Fruit fly (Drosophila melanogaster) whole organism, wandering third instar larva: Measurements from ENCODE around the gene NimB1.
A peak's percentile ranks its signal among the peaks of the same experiment; 100 is the strongest.

Experiments
- Abd-B ChIP-seq: fragments of >200 bp; optimal IDR thresholded peaks from 2 replicates; lab custom pipeline; 2017; ENCODE audit warnings: missing biosample characterization, missing genetic modification characterization
- CG32264 ChIP-seq: fragments of 200-800 bp; sonication (Bioruptor generic); optimal IDR thresholded peaks from 2 replicates; lab custom pipeline; 2016; ENCODE audit warnings: missing biosample characterization, missing genetic modification characterization
- Dfd ChIP-seq: fragments of >200 bp; optimal IDR thresholded peaks from 2 replicates; lab custom pipeline; 2017; ENCODE audit warnings: missing biosample characterization, missing genetic modification characterization
- Dif ChIP-seq: fragments of 200-275, 200-300 bp; sonication (Bioruptor generic); optimal IDR thresholded peaks from 2 replicates; lab custom pipeline; 2018; ENCODE audit warnings: missing biosample characterization, missing genetic modification characterization; ENCODE audit not compliant: partially characterized antibody
- GATAd ChIP-seq: sonication (Bioruptor generic); optimal IDR thresholded peaks from 2 replicates; lab custom pipeline; 2016; ENCODE audit warnings: missing biosample characterization, missing genetic modification characterization
- HLH106 ChIP-seq: fragments of 200-800 bp; optimal IDR thresholded peaks from 3 replicates; lab custom pipeline; 2019; ENCODE audit warnings: missing biosample characterization, mild to moderate bottlenecking, missing genetic modification characterization, moderate library complexity
- Hnf4 ChIP-seq: fragments of 200-800 bp; sonication (Bioruptor generic); optimal IDR thresholded peaks from 2 replicates; lab custom pipeline; 2016; ENCODE audit warnings: missing biosample characterization, mild to moderate bottlenecking, missing genetic modification characterization
- Hr78 ChIP-seq: fragments of >200 bp; optimal IDR thresholded peaks from 2 replicates; lab custom pipeline; 2017; ENCODE audit warnings: missing biosample characterization, missing genetic modification characterization
- Hr83 ChIP-seq: fragments of 200-300 bp; sonication (Bioruptor generic); optimal IDR thresholded peaks from 2 replicates; lab custom pipeline; 2016; ENCODE audit warnings: missing biosample characterization, mild to moderate bottlenecking, missing genetic modification characterization, moderate library complexity; ENCODE audit not compliant: poor library complexity, severe bottlenecking
- Jra ChIP-seq: sonication (Bioruptor generic); optimal IDR thresholded peaks from 2 replicates; lab custom pipeline; 2016; ENCODE audit warnings: missing biosample characterization, missing genetic modification characterization
- Mio ChIP-seq: sonication (Bioruptor generic); optimal IDR thresholded peaks from 2 replicates; lab custom pipeline; 2016; ENCODE audit warnings: missing biosample characterization, missing genetic modification characterization
- OdsH ChIP-seq: fragments of 200-800 bp; sonication (Bioruptor generic); optimal IDR thresholded peaks from 2 replicates; lab custom pipeline; 2016; ENCODE audit warnings: missing biosample characterization, mild to moderate bottlenecking, missing genetic modification characterization
- Rel ChIP-seq, 2 experiments: fragments of 200-800 bp; sonication (Bioruptor generic) in 1 of 2; optimal IDR thresholded peaks; 2 replicates in 1 of 2; 3 replicates in 1 of 2; lab custom pipeline; 2016 to 2019; ENCODE audit warnings: mild to moderate bottlenecking in 2 of 2, missing biosample characterization in 2 of 2, missing genetic modification characterization in 2 of 2, moderate library complexity in 1 of 2
- Sp1 ChIP-seq: fragments of 200-800 bp; sonication (Bioruptor generic); optimal IDR thresholded peaks from 3 replicates; lab custom pipeline; 2019; ENCODE audit warnings: missing biosample characterization, mild to moderate bottlenecking, missing genetic modification characterization, moderate library complexity
- br ChIP-seq: fragments of 200-800 bp; sonication (Bioruptor generic); optimal IDR thresholded peaks from 2 replicates; lab custom pipeline; 2016; ENCODE audit warnings: missing biosample characterization, missing genetic modification characterization
- brk ChIP-seq: fragments of 200-800 bp; sonication (Bioruptor generic); optimal IDR thresholded peaks from 2 replicates; lab custom pipeline; 2016; ENCODE audit warnings: missing biosample characterization, mild to moderate bottlenecking, missing genetic modification characterization
- dl ChIP-seq, 2 experiments: fragments of 175-275, 200-275 bp in 1 of 2; fragments of 200-275 bp in 1 of 2; sonication (Bioruptor generic); optimal IDR thresholded peaks; lab custom pipeline; 2018; ENCODE audit warnings: mild to moderate bottlenecking in 2 of 2, missing biosample characterization in 2 of 2, missing genetic modification characterization in 2 of 2, moderate library complexity in 2 of 2; ENCODE audit not compliant: partially characterized antibody in 2 of 2, insufficient read depth in 1 of 2
- ey ChIP-seq: fragments of 200-800 bp; sonication (Bioruptor generic); optimal IDR thresholded peaks from 2 replicates; lab custom pipeline; 2016; ENCODE audit warnings: missing biosample characterization, missing genetic modification characterization
- foxo ChIP-seq, 2 experiments: fragments of 200-800 bp; sonication (Bioruptor generic); optimal IDR thresholded peaks; 2 replicates in 1 of 2; 3 replicates in 1 of 2; lab custom pipeline; 2016 to 2017; ENCODE audit warnings: missing biosample characterization in 2 of 2, missing genetic modification characterization in 2 of 2
- fru ChIP-seq: fragments of 200-800 bp; sonication (Bioruptor generic); optimal IDR thresholded peaks from 3 replicates; lab custom pipeline; 2016; ENCODE audit warnings: missing biosample characterization, mild to moderate bottlenecking, missing genetic modification characterization
- h ChIP-seq: fragments of 200-800 bp; sonication (Bioruptor generic); optimal IDR thresholded peaks from 3 replicates; lab custom pipeline; 2016; ENCODE audit warnings: missing biosample characterization, mild to moderate bottlenecking, missing genetic modification characterization
- jim ChIP-seq: fragments of 175-275, 200-325 bp; sonication (Bioruptor generic); optimal IDR thresholded peaks from 2 replicates; lab custom pipeline; 2016; ENCODE audit warnings: missing biosample characterization, mild to moderate bottlenecking, missing genetic modification characterization
- pan ChIP-seq: fragments of >200 bp; optimal IDR thresholded peaks from 2 replicates; lab custom pipeline; 2017
- psq ChIP-seq: fragments of 200-800 bp; sonication (Bioruptor generic); optimal IDR thresholded peaks from 3 replicates; lab custom pipeline; 2017; ENCODE audit warnings: missing biosample characterization, mild to moderate bottlenecking, missing genetic modification characterization, moderate library complexity
- sv ChIP-seq: fragments of 200-800 bp; sonication (Bioruptor generic); optimal IDR thresholded peaks from 3 replicates; lab custom pipeline; 2016; ENCODE audit warnings: missing biosample characterization, missing genetic modification characterization
- tai ChIP-seq: sonication (Bioruptor generic); optimal IDR thresholded peaks from 2 replicates; lab custom pipeline; 2016; ENCODE audit warnings: missing biosample characterization, missing genetic modification characterization
- usp ChIP-seq: fragments of >200 bp; optimal IDR thresholded peaks from 2 replicates; lab custom pipeline; 2017; ENCODE audit warnings: missing biosample characterization, missing genetic modification characterization
- woc ChIP-seq: sonication (Bioruptor generic); optimal IDR thresholded peaks from 2 replicates; lab custom pipeline; 2016; ENCODE audit warnings: missing biosample characterization, mild to moderate bottlenecking, missing genetic modification characterization

The NimB1 gene

DNA sequence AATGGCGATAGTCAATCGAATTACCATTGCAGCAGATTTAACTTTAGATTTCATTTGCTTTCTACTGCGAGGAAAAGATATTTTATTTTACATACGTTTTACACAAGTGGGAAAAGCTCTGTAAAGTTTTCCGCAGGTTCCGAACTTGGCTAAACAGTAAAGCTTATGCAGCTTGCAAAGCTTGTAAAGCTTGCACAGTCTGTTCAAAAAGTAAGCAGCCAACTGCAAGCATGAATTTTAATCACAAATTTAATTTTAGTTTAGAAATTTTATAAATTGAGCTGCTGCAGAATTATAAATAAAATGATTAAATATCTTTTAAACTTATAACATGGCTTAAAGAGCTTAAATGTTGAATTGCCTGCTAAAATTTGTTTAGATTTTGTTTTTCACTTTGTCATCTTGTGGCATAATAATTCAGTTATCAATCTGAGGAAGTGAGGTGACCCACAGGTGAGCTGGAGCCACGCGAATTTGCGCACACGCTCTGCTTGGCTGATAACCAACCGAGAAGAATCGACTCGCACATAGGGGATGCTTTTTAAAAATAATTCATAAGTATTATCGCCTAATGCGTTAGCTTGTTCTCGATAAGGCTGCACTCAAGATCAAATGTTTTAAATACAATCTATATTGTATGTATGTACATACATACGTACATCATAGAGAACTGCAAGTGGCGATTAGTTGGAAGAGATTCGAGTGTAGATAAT is 48.4 kb downstream of the NimB1 start (continued):
- TF ChIP-seq Dfd (GFP tag; lab: Kevin White, UChicago) (no peak), Hr83 (no peak), Rel (GFP tag; optimal IDR thresholded peaks at IDR 0.05; lab: Kevin White, UChicago) (no peak), Rel (tag; optimal IDR thresholded peaks at IDR 0.05; lab: Kevin White, UChicago) (no peak), tai (GFP tag; lab: Kevin White, UChicago) (no peak), HLH106 (tag; lab: Kevin White, UChicago) (peak; percentile 56), Abd-B (no peak), Hnf4 (GFP tag; lab: Kevin White, UChicago) (peak; percentile 14), Jra (GFP tag; lab: Kevin White, UChicago) (no peak), Hr78 (no peak), psq (no peak), GATAd (GFP tag; lab: Kevin White, UChicago) (no peak), Mio (GFP tag; lab: Kevin White, UChicago) (no peak), pan (lab: Kevin White, UChicago) (no peak), fru (GFP tag; lab: Kevin White, UChicago) (peak; percentile 24), CG32264 (no peak), h (GFP tag; lab: Kevin White, UChicago) (peak; percentile 62), woc (GFP tag; lab: Kevin White, UChicago) (peak; percentile 76), foxo (GFP tag; optimal IDR thresholded peaks at IDR 0.05; lab: Kevin White, UChicago) (peak in 1 of 2 experiments; percentile 51), OdsH (GFP tag; lab: Kevin White, UChicago) (peak; percentile 38), sv (GFP tag; lab: Kevin White, UChicago) (no peak)

DNA sequence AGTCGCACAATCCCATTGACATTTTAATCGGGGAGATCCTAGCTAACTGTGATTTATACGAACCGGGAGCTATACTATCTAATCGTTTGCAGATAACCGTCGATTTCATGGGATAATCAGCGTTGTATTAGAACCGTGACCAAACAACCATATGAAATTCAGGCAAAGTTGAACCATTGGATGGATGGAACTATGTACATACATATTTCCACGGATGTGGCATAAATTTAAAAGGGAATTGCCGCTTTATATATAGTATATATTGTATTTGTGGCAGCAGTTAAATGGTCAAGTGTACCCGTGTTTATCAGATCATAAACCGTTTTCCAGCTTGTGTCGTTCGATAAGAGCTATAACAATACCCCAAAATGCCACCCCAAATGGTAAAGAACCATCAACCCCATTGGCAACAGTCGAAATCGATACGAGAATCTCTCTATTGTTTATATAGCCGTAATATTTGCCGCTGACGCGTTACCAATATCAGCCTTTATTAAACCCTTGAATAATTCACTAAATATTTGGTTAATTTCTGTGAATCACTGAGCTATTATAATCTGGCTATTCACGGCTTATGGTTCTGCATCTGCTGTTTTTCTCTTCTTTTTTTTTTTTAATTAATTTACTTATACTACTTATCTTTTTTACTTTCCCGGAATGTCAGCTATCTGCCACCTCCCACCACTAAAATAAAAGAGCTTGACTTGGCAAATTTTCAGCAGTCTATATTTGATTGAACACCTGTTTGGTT is 49.2 kb downstream of the NimB1 start, which contains the start of gene bgm:
bgm (plus strand) TSS at position 701 of the 751 bp plus-strand sequence.
- no peak for TF ChIP-seq Sp1 (GFP tag; lab: Kevin White, UChicago)
- TF ChIP-seq Dif (GFP tag; lab: Kevin White, UChicago): no peak
- TF ChIP-seq br (GFP tag; lab: Kevin White, UChicago): no peak
- no peak for TF ChIP-seq Hr83
- TF ChIP-seq usp (GFP tag; lab: Kevin White, UChicago): no peak
- TF ChIP-seq sv (GFP tag; lab: Kevin White, UChicago): no peak
- no peak for TF ChIP-seq CG32264
- no peak for TF ChIP-seq OdsH (GFP tag; lab: Kevin White, UChicago)
- TF ChIP-seq foxo (GFP tag; optimal IDR thresholded peaks at IDR 0.05; lab: Kevin White, UChicago): no peak
- TF ChIP-seq Hnf4 (GFP tag; lab: Kevin White, UChicago): no peak
- TF ChIP-seq jim (GFP tag; lab: Kevin White, UChicago): no peak
- TF ChIP-seq psq: no peak
- no peak for TF ChIP-seq woc (GFP tag; lab: Kevin White, UChicago)
- no peak for TF ChIP-seq brk (GFP tag; lab: Kevin White, UChicago)
- no peak for TF ChIP-seq Dfd (GFP tag; lab: Kevin White, UChicago)
- no peak for TF ChIP-seq HLH106 (tag; lab: Kevin White, UChicago)
- no peak for TF ChIP-seq Rel (GFP tag; optimal IDR thresholded peaks at IDR 0.05; lab: Kevin White, UChicago)
- no peak for TF ChIP-seq Rel (tag; optimal IDR thresholded peaks at IDR 0.05; lab: Kevin White, UChicago)
- TF ChIP-seq GATAd (GFP tag; lab: Kevin White, UChicago): no peak
- no peak for TF ChIP-seq h (GFP tag; lab: Kevin White, UChicago)
- no peak for TF ChIP-seq dl (GFP tag; optimal IDR thresholded peaks at IDR 0.05; lab: Kevin White, UChicago; ENCODE audit: insufficient read depth in 1 of 2, partially characterized antibody in 2 of 2)
- TF ChIP-seq, all 38 proteins: peak for 0

DNA sequence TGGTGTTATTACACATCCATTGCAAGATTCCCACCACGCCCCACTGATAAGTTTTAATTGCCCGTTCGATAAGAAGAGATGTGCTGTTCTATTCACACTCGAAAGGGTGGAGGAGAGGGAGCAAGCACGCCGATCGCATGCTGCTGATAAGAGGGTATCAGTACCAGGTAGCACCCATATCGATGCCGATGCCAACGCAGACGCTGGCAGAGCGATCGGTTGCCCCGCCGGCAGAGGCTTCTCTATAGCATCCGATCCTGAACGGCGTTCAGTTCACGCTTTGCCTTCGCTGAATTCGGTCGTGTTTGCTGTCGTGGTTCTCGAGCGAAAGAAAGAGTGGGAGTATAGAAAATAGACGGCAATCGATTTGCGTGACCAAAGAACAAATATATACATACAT is 50.2 kb downstream of the NimB1 start:
- TF ChIP-seq ey (GFP tag; lab: Kevin White, UChicago): no peak
- peak; percentile 59 for TF ChIP-seq h (GFP tag; lab: Kevin White, UChicago)
- TF ChIP-seq, all 38 proteins: peak for 1
